Worm (Caenorhabditis elegans): Measurements from ENCODE around the gene ant-1.1.
"Not testable (repeated sequence)": the region's sequence is repeated elsewhere in the genome, so short reads cannot be mapped to it uniquely, and the experiment has no call there.

Gene ant-1.1

DNA sequence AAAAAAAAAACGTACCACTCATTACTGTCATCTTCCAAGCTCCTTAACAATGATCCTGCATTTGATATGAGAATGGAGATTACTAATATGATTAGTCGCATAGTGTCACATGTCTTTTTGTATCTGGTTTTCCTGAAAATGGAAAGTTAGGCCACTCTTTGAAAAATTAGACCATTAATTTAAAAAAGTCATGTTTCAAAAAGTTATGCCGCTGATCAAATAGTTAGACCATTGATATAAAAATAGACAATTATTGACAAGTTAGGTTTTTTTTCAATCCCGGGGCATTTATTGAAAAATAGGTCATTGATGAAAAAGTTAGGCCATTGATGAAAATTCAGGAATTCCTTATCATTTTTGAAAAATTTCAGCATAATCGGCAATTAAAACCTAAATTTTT lies 21.1 kb downstream of the ant-1.1 start, which contains the start of gene acc-4:
acc-4 (minus strand) TSS at position 101 of the 400 bp plus-strand sequence.
- TF ChIP-seq pha-4 (tag; optimal IDR thresholded peaks at IDR 0.05), result no peak
- no peak for TF ChIP-seq lim-6 (tag; optimal IDR thresholded peaks at IDR 0.05)
- no peak for TF ChIP-seq K09A11.1 (tag; optimal IDR thresholded peaks at IDR 0.05; ENCODE audit: insufficient read depth)
- no peak for TF ChIP-seq unc-3 (GFP tag; conservative IDR thresholded peaks at IDR 0.05)
- TF ChIP-seq unc-3 (tag; optimal IDR thresholded peaks at IDR 0.05), result no peak
- no peak for TF ChIP-seq hlh-8 (tag; optimal IDR thresholded peaks at IDR 0.05)
- TF ChIP-seq syd-9 (tag; optimal IDR thresholded peaks at IDR 0.05), result no peak
- TF ChIP-seq elt-4 (tag; optimal IDR thresholded peaks at IDR 0.05), result no peak
- no peak for TF ChIP-seq madf-2 (tag; optimal IDR thresholded peaks at IDR 0.05)
- TF ChIP-seq ceh-19 (GFP tag; optimal IDR thresholded peaks at IDR 0.05), result no peak

ce11 chrIII:13492377-13492776 lies 29.4 kb downstream of the ant-1.1 start, which contains the start of gene twk-40:
twk-40 (minus strand) TSS chrIII:13492477.
- TF ChIP-seq hlh-30 (tag; optimal IDR thresholded peaks at IDR 0.05; ENCODE audit: insufficient read depth), result no peak
- TF ChIP-seq ama-1 (optimal IDR thresholded peaks at IDR 0.05), result no peak
- no peak for TF ChIP-seq F13H6.1 (tag; optimal IDR thresholded peaks at IDR 0.05)
- no peak for TF ChIP-seq pag-3 (tag; optimal IDR thresholded peaks at IDR 0.05; ENCODE audit: borderline replicate concordance)
- TF ChIP-seq fkh-6 (tag; optimal IDR thresholded peaks at IDR 0.05), result no peak
- no peak for TF ChIP-seq ceh-18 (tag; optimal IDR thresholded peaks at IDR 0.05)
- no peak for TF ChIP-seq odd-2 (tag; optimal IDR thresholded peaks at IDR 0.05)
- no peak for TF ChIP-seq unc-86 (tag; optimal IDR thresholded peaks at IDR 0.05)
- no peak for TF ChIP-seq dve-1 (tag; optimal IDR thresholded peaks at IDR 0.05)
- no peak for TF ChIP-seq sdc-2 (tag; optimal IDR thresholded peaks at IDR 0.05)
- TF ChIP-seq pros-1 (tag; optimal IDR thresholded peaks at IDR 0.05), result no peak
- no peak for TF ChIP-seq ref-2 (tag; optimal IDR thresholded peaks at IDR 0.05)
- no peak for TF ChIP-seq zip-5 (tag; optimal IDR thresholded peaks at IDR 0.05)
- TF ChIP-seq tbx-2 (tag; optimal IDR thresholded peaks at IDR 0.05), result no peak
- no peak for TF ChIP-seq ceh-14 (tag; optimal IDR thresholded peaks at IDR 0.05)
- TF ChIP-seq ets-4 (tag; optimal IDR thresholded peaks at IDR 0.05), result no peak
- no peak for TF ChIP-seq C38D4.7 (GFP tag; optimal IDR thresholded peaks at IDR 0.05)
- no peak for TF ChIP-seq ceh-6 (GFP tag; optimal IDR thresholded peaks at IDR 0.05)
- TF ChIP-seq sox-2 (GFP tag; IDR thresholded peaks at IDR 0.05), result no peak

DNA sequence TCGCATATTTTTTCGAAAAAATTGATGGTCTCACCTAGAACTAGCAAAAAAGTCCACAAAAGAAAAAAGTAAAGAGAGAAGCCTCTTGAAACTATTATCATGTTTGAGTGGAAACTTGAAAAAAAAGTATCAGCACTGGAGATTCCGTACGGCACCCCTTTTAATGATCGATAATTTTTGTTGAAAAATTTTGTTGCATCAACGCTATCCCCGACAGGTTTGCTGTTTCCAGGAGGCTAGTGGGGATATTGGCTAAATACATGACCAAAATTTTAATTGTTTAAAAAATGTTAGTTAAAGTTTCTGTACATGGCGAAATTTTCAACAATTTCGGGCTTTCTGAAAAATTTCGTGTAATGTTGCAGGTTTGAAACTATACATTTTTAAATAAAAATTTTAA lies 32.6 kb downstream of the ant-1.1 start, which contains the start of gene T28A8.2:
T28A8.2 (minus strand) TSS at position 101 of the 400 bp plus-strand sequence.
- TF ChIP-seq elt-4 (tag; optimal IDR thresholded peaks at IDR 0.05) (no peak), nhr-11 (tag; optimal IDR thresholded peaks at IDR 0.05) (no peak), mec-3 (tag; optimal IDR thresholded peaks at IDR 0.05; ENCODE audit: borderline replicate concordance) (no peak), dmd-4 (tag; optimal IDR thresholded peaks at IDR 0.05; ENCODE audit: borderline replicate concordance) (no peak), che-1 (tag; optimal IDR thresholded peaks at IDR 0.05) (no peak), lin-11 (tag; optimal IDR thresholded peaks at IDR 0.05) (no peak)

ce11 chrIII:13498899-13499298 lies 35.9 kb downstream of the ant-1.1 start, which contains the start of gene T28A8.6:
T28A8.6 (plus strand) TSS chrIII:13499199.
- not testable (repeated sequence) for TF ChIP-seq C38D4.7 (GFP tag; optimal IDR thresholded peaks at IDR 0.05); sdc-2 (tag; optimal IDR thresholded peaks at IDR 0.05); hlh-30 (tag; optimal IDR thresholded peaks at IDR 0.05; ENCODE audit: insufficient read depth)

- TF ChIP-seq fkh-10 (GFP tag; optimal IDR thresholded peaks at IDR 0.05) (no peak), fax-1 (tag; optimal IDR thresholded peaks at IDR 0.05) (no peak)
Observed at ce11 chrIII:13501599-13501998, 38.6 kb downstream of the ant-1.1 start, which contains the start of gene T28A8.5. T28A8.5 (plus strand) TSS chrIII:13501630.
